Fruit fly (Drosophila melanogaster): ENCODE results near the gene rtp.

Gene rtp

dm6 chr3R:5283360-5283963, 46.3 kb upstream of the rtp start (continued):
- peak; percentile 84 for TF ChIP-seq NC2β (GFP tag; optimal IDR thresholded peaks at IDR 0.05)
- TF ChIP-seq CG10959 (GFP tag; IDR thresholded peaks at IDR 0.05), result 0 out of 2 replicates have a peak, but pooled peaks have one; percentile 51
- peak; percentile 18 for TF ChIP-seq MESR4 (GFP tag; optimal IDR thresholded peaks at IDR 0.05)
- TF ChIP-seq CG17359 (tag; optimal IDR thresholded peaks at IDR 0.05), result peak; percentile 91
- peak; percentile 65 for TF ChIP-seq CG4404 (GFP tag; IDR thresholded peaks at IDR 0.05)
- TF ChIP-seq wdn (GFP tag; IDR thresholded peaks at IDR 0.05), result peak; percentile 42; the same call in 1 of the 2 replicates
- TF ChIP-seq tgo (GFP tag; IDR thresholded peaks at IDR 0.05), result peak; percentile 84
- no peak for TF ChIP-seq CG7963 (GFP tag; IDR thresholded peaks at IDR 0.05; ENCODE audit: partially characterized antibody)
- TF ChIP-seq trem (tag; optimal IDR thresholded peaks at IDR 0.05), result peak; percentile 77
- TF ChIP-seq schlank (tag; optimal IDR thresholded peaks at IDR 0.05), result peak; percentile 74
- no peak for TF ChIP-seq CG2129 (GFP tag; IDR thresholded peaks at IDR 0.05; ENCODE audit: partially characterized antibody)
- TF ChIP-seq Doc3 (GFP tag; IDR thresholded peaks at IDR 0.05; ENCODE audit: partially characterized antibody), result no peak
- peak; percentile 73 for TF ChIP-seq CG10366 (GFP tag; IDR thresholded peaks at IDR 0.05)
- peak; percentile 81 for TF ChIP-seq CG31224 (GFP tag; IDR thresholded peaks at IDR 0.05)
- peak; percentile 91 for TF ChIP-seq Oli (tag; optimal IDR thresholded peaks at IDR 0.05)
- TF ChIP-seq esg (GFP tag; conservative IDR thresholded peaks at IDR 0.05), result peak; percentile 81
- TF ChIP-seq bigmax (GFP tag; optimal IDR thresholded peaks at IDR 0.05), result no peak
- peak; percentile 86 for TF ChIP-seq D19A (tag; optimal IDR thresholded peaks at IDR 0.05)
- peak; percentile 92 for TF ChIP-seq CG17829 (tag; optimal IDR thresholded peaks at IDR 0.05)
- TF ChIP-seq CG3163 (GFP tag; optimal IDR thresholded peaks at IDR 0.05), result peak; percentile 85
- peak; percentile 77 for TF ChIP-seq disco-r (GFP tag; optimal IDR thresholded peaks at IDR 0.05)
- TF ChIP-seq cwo (GFP tag; optimal IDR thresholded peaks at IDR 0.05), result peak; percentile 90
- TF ChIP-seq CG12744 (GFP tag; optimal IDR thresholded peaks at IDR 0.05), result peak; percentile 88
- peak; percentile 82 for TF ChIP-seq Mes4 (GFP tag; optimal IDR thresholded peaks at IDR 0.05)
- TF ChIP-seq Ets97D (GFP tag; optimal IDR thresholded peaks at IDR 0.05), result peak; percentile 41
- peak; percentile 34 for TF ChIP-seq corto (GFP tag; optimal IDR thresholded peaks at IDR 0.05)
- TF ChIP-seq CG14667 (GFP tag; IDR thresholded peaks at IDR 0.05), result peak; percentile 66; the same call in 1 of the 2 replicates
- TF ChIP-seq az2 (GFP tag; optimal IDR thresholded peaks at IDR 0.05), result peak; percentile 87
- no peak for TF ChIP-seq Dll (GFP tag; IDR thresholded peaks at IDR 0.05; ENCODE audit: partially characterized antibody)
- TF ChIP-seq sug (tag; optimal IDR thresholded peaks at IDR 0.05), result peak; percentile 91
- TF ChIP-seq Xbp1 (GFP tag; optimal IDR thresholded peaks at IDR 0.05), result peak; percentile 93
- TF ChIP-seq CG11723 (GFP tag; optimal IDR thresholded peaks at IDR 0.05), result peak; percentile 86
- peak; percentile 88 for TF ChIP-seq CG12236 (GFP tag; optimal IDR thresholded peaks at IDR 0.05)
- TF ChIP-seq lbe (GFP tag; optimal IDR thresholded peaks at IDR 0.05), result peak; percentile 54
- peak; percentile 89 for TF ChIP-seq ATbp (GFP tag; optimal IDR thresholded peaks at IDR 0.05)
- peak; percentile 94 for TF ChIP-seq Antp (GFP tag; optimal IDR thresholded peaks at IDR 0.05)
- TF ChIP-seq pzg (GFP tag; optimal IDR thresholded peaks at IDR 0.05), result peak; percentile 9
- TF ChIP-seq CG6254 (GFP tag; optimal IDR thresholded peaks at IDR 0.05), result peak; percentile 82
- TF ChIP-seq bbx (GFP tag; IDR thresholded peaks at IDR 0.05; ENCODE audit: partially characterized antibody), result no peak
- no peak for TF ChIP-seq tll (GFP tag; optimal IDR thresholded peaks at IDR 0.05)
- peak; percentile 94 for TF ChIP-seq CG13894 (tag; optimal IDR thresholded peaks at IDR 0.05)
- TF ChIP-seq CG15479 (GFP tag; optimal IDR thresholded peaks at IDR 0.05), result no peak
- TF ChIP-seq CG33213 (GFP tag; optimal IDR thresholded peaks at IDR 0.05), result peak; percentile 87
- peak; percentile 79; the same call in 2 of the 3 replicates for TF ChIP-seq Optix (GFP tag; IDR thresholded peaks at IDR 0.05)
- TF ChIP-seq CG4282 (GFP tag; optimal IDR thresholded peaks at IDR 0.05), result peak; percentile 85
- no peak for TF ChIP-seq hkb (optimal IDR thresholded peaks at IDR 0.05)
- peak; percentile 76 for TF ChIP-seq hkb (GFP tag; IDR thresholded peaks at IDR 0.05)
- peak; percentile 89 for TF ChIP-seq fd96Cb (tag; optimal IDR thresholded peaks at IDR 0.05)
- TF ChIP-seq her (GFP tag; optimal IDR thresholded peaks at IDR 0.05), result peak; percentile 87
- no peak for TF ChIP-seq Sin3A (optimal IDR thresholded peaks at IDR 0.05)
